Worm (Caenorhabditis elegans) whole organism, L4 larva: Measurements from ENCODE around the gene Y57G11C.1147.
A peak's percentile ranks its signal among the peaks of the same experiment; 100 is the strongest.

Experiments
- F26F4.8 ChIP-seq: fragments of 200-800 bp; sonication (Bioruptor generic); conservative IDR thresholded peaks from 2 replicates; pipeline ENCODE4 v1.3.6; 2022; ENCODE audit warnings: missing genetic modification characterization, missing compliant biosample characterization
- F44E2.7 ChIP-seq: fragments of 200-800 bp; sonication (Bioruptor generic); IDR thresholded peaks from 2 replicates; pipeline ENCODE4 v2.1.2; 2022; ENCODE audit warnings: missing genetic modification characterization, missing compliant biosample characterization
- Y48G9A.11 ChIP-seq: fragments of 200-800 bp; sonication (Bioruptor generic); IDR thresholded peaks from 2 replicates; pipeline ENCODE4 v1.3.6; 2022; ENCODE audit warnings: missing genetic modification reagents, missing genetic modification characterization, missing compliant biosample characterization
- Y75B8A.6 ChIP-seq: fragments of 200-800 bp; sonication (Bioruptor generic); IDR thresholded peaks from 2 replicates; pipeline ENCODE4 v1.3.6; 2022; ENCODE audit warnings: missing genetic modification reagents, missing genetic modification characterization, missing compliant biosample characterization
- ZK546.5 ChIP-seq, 2 experiments: sonication (generic microtip); optimal IDR thresholded peaks; 2 replicates each; lab custom pipeline; 2017; ENCODE audit warnings: missing biosample characterization in 2 of 2, missing genetic modification characterization in 2 of 2
- aha-1 ChIP-seq: fragments of 150-350 bp; peaks from one replicate; lab custom pipeline; 2014; ENCODE audit warnings: missing biosample characterization, missing genetic modification characterization
- ama-1 ChIP-seq: fragments of 150-350 bp; optimal IDR thresholded peaks from 2 replicates; lab custom pipeline; 2014; ENCODE audit warnings: inconsistent platforms, mixed read lengths
- arid-1 ChIP-seq: fragments of 200-800 bp; sonication (Bioruptor generic); conservative IDR thresholded peaks from 2 replicates; pipeline ENCODE4 v1.3.6; 2022; ENCODE audit warnings: missing genetic modification reagents, missing genetic modification characterization, missing compliant biosample characterization
- cey-2 ChIP-seq: sonication (generic microtip); optimal IDR thresholded peaks from 3 replicates; lab custom pipeline; 2017; ENCODE audit warnings: missing genetic modification characterization, mild to moderate bottlenecking, missing compliant biosample characterization, antibody characterized with exemption, borderline replicate concordance; ENCODE audit not compliant: insufficient read depth
- daf-16 ChIP-seq, 3 experiments: sonication (generic microtip); optimal IDR thresholded peaks; 2 replicates each; lab custom pipeline; 2016 to 2017; ENCODE audit warnings: missing genetic modification characterization in 3 of 3, missing genetic modification reagents in 3 of 3, mild to moderate bottlenecking in 2 of 3, missing compliant biosample characterization in 2 of 3, missing biosample characterization in 1 of 3, moderate library complexity in 1 of 3
- daf-8 ChIP-seq: fragments of 200-800 bp; sonication (Bioruptor generic); IDR thresholded peaks from 2 replicates; pipeline ENCODE4 v1.3.6; 2022; ENCODE audit warnings: missing genetic modification characterization, missing compliant biosample characterization
- dmd-8 ChIP-seq: fragments of 200-800 bp; sonication (Bioruptor generic); IDR thresholded peaks from 2 replicates; pipeline ENCODE4 v1.3.6; 2022; ENCODE audit warnings: missing genetic modification characterization, missing compliant biosample characterization
- dpl-1 ChIP-seq: fragments of 150-350 bp; optimal IDR thresholded peaks from 2 replicates; lab custom pipeline; 2014; ENCODE audit warnings: missing biosample characterization, missing genetic modification reagents, missing genetic modification characterization
- duxl-1 ChIP-seq: sonication (generic microtip); optimal IDR thresholded peaks from 2 replicates; lab custom pipeline; 2016; ENCODE audit warnings: mild to moderate bottlenecking, missing genetic modification characterization, moderate library complexity, missing compliant biosample characterization; ENCODE audit not compliant: poor library complexity
- dve-1 ChIP-seq: sonication (generic microtip); optimal IDR thresholded peaks from 2 replicates; lab custom pipeline; 2017; ENCODE audit warnings: antibody characterized with exemption, mild to moderate bottlenecking, missing genetic modification characterization, missing compliant biosample characterization; ENCODE audit not compliant: insufficient read depth
- gei-8 ChIP-seq: fragments of 200-800 bp; sonication (Bioruptor generic); optimal IDR thresholded peaks from 2 replicates; lab custom pipeline; 2018; ENCODE audit warnings: mild to moderate bottlenecking, missing genetic modification characterization, missing compliant biosample characterization
- hmg-1.1 ChIP-seq: fragments of 200-800 bp; sonication (Bioruptor generic); IDR thresholded peaks from 2 replicates; pipeline ENCODE4 v1.3.6; 2022; ENCODE audit warnings: missing genetic modification reagents, missing genetic modification characterization, missing compliant biosample characterization
- jun-1 ChIP-seq: fragments of 150-350 bp; optimal IDR thresholded peaks from 2 replicates; lab custom pipeline; 2014; ENCODE audit warnings: missing biosample characterization, missing genetic modification reagents, missing genetic modification characterization
- lin-38 ChIP-seq: fragments of 200-800 bp; sonication (Bioruptor generic); IDR thresholded peaks from 2 replicates; pipeline ENCODE4 v1.3.6; 2022; ENCODE audit warnings: missing genetic modification reagents, missing genetic modification characterization, missing compliant biosample characterization
- lir-3 ChIP-seq: sonication (generic microtip); optimal IDR thresholded peaks from 2 replicates; lab custom pipeline; 2016; ENCODE audit warnings: mild to moderate bottlenecking, missing genetic modification characterization, missing compliant biosample characterization
- mep-1 ChIP-seq: fragments of 150-350 bp; sonication (generic microtip); optimal IDR thresholded peaks from 3 replicates; lab custom pipeline; 2014; ENCODE audit warnings: missing biosample characterization, missing genetic modification characterization
- mes-2 ChIP-seq: sonication (generic microtip); optimal IDR thresholded peaks from 2 replicates; lab custom pipeline; 2016; ENCODE audit warnings: missing genotype, mild to moderate bottlenecking, missing genetic modification characterization, missing compliant biosample characterization; ENCODE audit not compliant: poor library complexity, severe bottlenecking
- mxl-2 ChIP-seq: fragments of 200-800 bp; sonication (Bioruptor generic); conservative IDR thresholded peaks from 2 replicates; pipeline ENCODE4 v1.3.6; 2022; ENCODE audit warnings: missing genetic modification reagents, missing genetic modification characterization, missing compliant biosample characterization
- mxl-3 ChIP-seq: fragments of 200-800 bp; sonication (Bioruptor generic); optimal IDR thresholded peaks from 2 replicates; lab custom pipeline; 2018; ENCODE audit warnings: mild to moderate bottlenecking, missing genetic modification characterization, missing compliant biosample characterization
- nhr-102 ChIP-seq: sonication (generic microtip); optimal IDR thresholded peaks from 2 replicates; lab custom pipeline; 2016; ENCODE audit warnings: mild to moderate bottlenecking, missing genetic modification characterization, moderate library complexity, missing compliant biosample characterization
- nhr-237 ChIP-seq: sonication (generic microtip); optimal IDR thresholded peaks from 2 replicates; lab custom pipeline; 2017; ENCODE audit warnings: missing biosample characterization, missing genetic modification characterization
- nhr-25 ChIP-seq: sonication (generic microtip); optimal IDR thresholded peaks from 2 replicates; lab custom pipeline; 2017; ENCODE audit warnings: missing genetic modification characterization, mild to moderate bottlenecking, missing compliant biosample characterization, antibody characterized with exemption, moderate library complexity, borderline replicate concordance; ENCODE audit not compliant: insufficient read depth
- nhr-28 ChIP-seq: fragments of 150-350 bp; optimal IDR thresholded peaks from 2 replicates; lab custom pipeline; 2014; ENCODE audit warnings: missing biosample characterization, missing genetic modification characterization
- nhr-48 ChIP-seq: sonication (generic microtip); optimal IDR thresholded peaks from 2 replicates; lab custom pipeline; 2016; ENCODE audit warnings: mild to moderate bottlenecking, missing genetic modification characterization, missing compliant biosample characterization
- nhr-6 ChIP-seq: fragments of 150-350 bp; optimal IDR thresholded peaks from 2 replicates; lab custom pipeline; 2014; ENCODE audit warnings: missing biosample characterization, missing genetic modification characterization
- nhr-77 ChIP-seq: fragments of 150-350 bp; optimal IDR thresholded peaks from 2 replicates; lab custom pipeline; 2014; ENCODE audit warnings: missing biosample characterization, missing genetic modification characterization
- pha-4 ChIP-seq, 2 experiments: fragments of 150-350 bp in 1 of 2; fragments of 200-800 bp in 1 of 2; sonication (Bioruptor generic) in 1 of 2; IDR thresholded peaks in 1 of 2; optimal IDR thresholded peaks in 1 of 2; 2 replicates each; pipeline versions ENCODE4 v1.3.6 to Lab custom; 2014 to 2022; ENCODE audit warnings: missing genetic modification characterization in 2 of 2, missing genetic modification reagents in 2 of 2, missing biosample characterization in 1 of 2, missing compliant biosample characterization in 1 of 2
- rbr-2 ChIP-seq: sonication (generic microtip); optimal IDR thresholded peaks from 2 replicates; lab custom pipeline; 2016; ENCODE audit warnings: missing genotype, missing genetic modification characterization, missing compliant biosample characterization
- sdz-12 ChIP-seq: fragments of 200-800 bp; sonication (Bioruptor generic); optimal IDR thresholded peaks from 2 replicates; lab custom pipeline; 2018; ENCODE audit warnings: mild to moderate bottlenecking, missing genetic modification characterization, missing compliant biosample characterization
- set-16 ChIP-seq: fragments of 200-800 bp; sonication (Bioruptor generic); IDR thresholded peaks from 2 replicates; pipeline ENCODE4 v1.3.6; 2022; ENCODE audit warnings: missing genetic modification reagents, missing genetic modification characterization, missing compliant biosample characterization
- skn-1 ChIP-seq: fragments of 150-350 bp; optimal IDR thresholded peaks from 2 replicates; lab custom pipeline; 2014; ENCODE audit warnings: missing biosample characterization, missing genetic modification characterization
- snpc-1.2 ChIP-seq: fragments of 200-800 bp; sonication (Bioruptor generic); IDR thresholded peaks from 2 replicates; pipeline ENCODE4 v1.3.6; 2022; ENCODE audit warnings: missing genetic modification reagents, missing genetic modification characterization, missing compliant biosample characterization
- unc-39 ChIP-seq: sonication (generic microtip); optimal IDR thresholded peaks from 2 replicates; lab custom pipeline; 2017; ENCODE audit warnings: missing biosample characterization, missing genetic modification characterization
- unc-62 ChIP-seq, 3 experiments: fragments of 150-350 bp in 1 of 3; sonication (generic microtip); optimal IDR thresholded peaks in 2 of 3; peaks in 1 of 3; 1 replicate in 1 of 3; 2 replicates in 2 of 3; lab custom pipeline; 2014 to 2017; ENCODE audit warnings: missing biosample characterization in 3 of 3, missing genetic modification characterization in 3 of 3, missing genetic modification reagents in 3 of 3, missing genotype in 1 of 3
- ztf-11 ChIP-seq: fragments of 150-350 bp; optimal IDR thresholded peaks from 2 replicates; lab custom pipeline; 2014; ENCODE audit warnings: missing biosample characterization, missing genetic modification characterization

The Y57G11C.1147 gene

DNA sequence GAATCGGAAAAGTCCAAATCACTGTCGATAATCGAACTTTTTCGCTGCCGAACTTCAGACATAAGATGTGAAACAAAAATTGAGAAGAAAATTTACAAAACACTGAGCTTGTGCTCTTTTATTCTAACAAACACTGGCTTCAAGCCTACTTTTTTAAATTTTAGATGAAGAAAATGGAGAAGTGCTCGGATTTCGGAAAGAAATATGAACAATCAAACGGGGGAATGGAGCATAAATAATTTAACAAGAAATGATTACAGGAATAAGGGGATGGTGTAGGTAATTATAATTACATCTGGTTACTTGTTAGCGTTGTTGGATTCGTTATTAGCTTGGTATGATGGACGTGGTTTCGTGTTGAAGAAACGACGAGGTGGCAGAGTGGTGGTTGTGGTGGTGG is 26.0 kb downstream of the Y57G11C.1147 start, which contains the start of gene degl-1:
Gene degl-1, minus strand, starts transcription at position 101 of the 400 bp plus-strand sequence.
- TF ChIP-seq set-16 (GFP tag; lab: Robert Waterston, UW) (no peak), duxl-1 (tag; lab: Kevin White, UChicago) (no peak), jun-1 (tag; lab: Kevin White, UChicago) (no peak), nhr-6 (no peak)

DNA sequence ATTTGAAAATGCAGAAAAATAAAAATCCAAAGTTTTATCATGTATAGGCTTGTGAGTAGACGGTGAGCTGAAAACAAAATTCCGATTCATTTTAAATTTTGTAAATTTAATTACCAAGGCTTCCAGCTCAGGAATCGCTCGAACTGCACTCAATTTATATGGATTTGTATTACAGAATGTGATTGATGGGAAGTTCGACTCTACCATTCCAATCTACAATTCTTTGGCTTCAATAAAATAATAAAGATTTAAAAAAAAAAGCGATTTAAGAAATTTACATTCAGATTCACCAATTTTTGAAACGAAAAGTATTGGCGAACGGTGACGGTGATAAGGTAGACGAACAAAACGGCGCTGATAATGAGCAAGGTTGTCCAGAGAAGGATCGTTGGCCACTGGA is 26.7 kb downstream of the Y57G11C.1147 start:
- TF ChIP-seq dpl-1 (GFP tag; lab: Kevin White, UChicago) (no peak), lin-38 (GFP tag; lab: Robert Waterston, UW) (peak; percentile 33; the same call in 1 of the 2 replicates), F26F4.8 (no peak), F44E2.7 (no peak)

DNA sequence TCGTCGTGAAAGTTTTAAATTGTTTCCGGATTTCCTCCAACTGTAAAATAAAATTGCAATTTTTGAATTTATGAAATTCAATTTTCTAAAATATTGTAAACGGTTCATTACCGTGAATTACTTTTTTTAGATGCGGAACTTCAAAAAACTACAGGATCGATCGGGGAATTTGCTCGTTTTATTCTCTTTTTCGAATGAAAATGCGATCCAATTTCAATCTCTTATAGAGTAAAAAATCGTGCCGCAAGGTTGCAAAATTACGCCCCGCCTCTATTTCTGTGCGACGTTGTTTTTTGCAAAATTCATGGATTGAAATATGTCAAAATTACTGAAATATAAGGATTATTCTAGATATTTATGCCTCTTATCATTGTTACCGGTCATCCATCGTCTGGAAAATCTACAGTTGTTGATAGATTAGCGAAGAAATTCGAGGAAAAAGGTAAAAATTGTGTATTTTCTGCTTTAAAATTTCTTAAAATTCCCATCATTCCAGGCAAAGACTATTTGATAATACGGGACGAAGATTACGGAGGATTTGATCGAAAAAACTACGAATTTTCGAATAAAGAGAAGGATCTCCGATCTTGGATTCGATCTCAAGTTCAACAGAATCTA is 28.0 kb downstream of the Y57G11C.1147 start, which contains the start of gene Y57G11C.43:
Gene Y57G11C.43, plus strand, starts transcription at position 224 of the 618 bp plus-strand sequence.
- TF ChIP-seq dve-1 (tag; lab: Kevin White, UChicago) (peak; percentile 14), pha-4 (GFP tag; IDR thresholded peaks at IDR 0.05; lab: Robert Waterston, UW) (peak; percentile 21; the same call in 1 of the 2 replicates), pha-4 (tag; optimal IDR thresholded peaks at IDR 0.05; lab: Kevin White, UChicago) (no peak), nhr-48 (tag; lab: Kevin White, UChicago) (no peak), snpc-1.2 (GFP tag; lab: Robert Waterston, UW) (peak; percentile 83), nhr-237 (tag; lab: Kevin White, UChicago) (no peak), mes-2 (tag; lab: Kevin White, UChicago) (peak; percentile 27), ama-1 (lab: Kevin White, UChicago) (peak; percentile 7), lin-38 (GFP tag; lab: Robert Waterston, UW) (peak; percentile 66), lir-3 (no peak), ztf-11 (tag; lab: Kevin White, UChicago) (no peak), aha-1 (peak; percentile 66)

DNA sequence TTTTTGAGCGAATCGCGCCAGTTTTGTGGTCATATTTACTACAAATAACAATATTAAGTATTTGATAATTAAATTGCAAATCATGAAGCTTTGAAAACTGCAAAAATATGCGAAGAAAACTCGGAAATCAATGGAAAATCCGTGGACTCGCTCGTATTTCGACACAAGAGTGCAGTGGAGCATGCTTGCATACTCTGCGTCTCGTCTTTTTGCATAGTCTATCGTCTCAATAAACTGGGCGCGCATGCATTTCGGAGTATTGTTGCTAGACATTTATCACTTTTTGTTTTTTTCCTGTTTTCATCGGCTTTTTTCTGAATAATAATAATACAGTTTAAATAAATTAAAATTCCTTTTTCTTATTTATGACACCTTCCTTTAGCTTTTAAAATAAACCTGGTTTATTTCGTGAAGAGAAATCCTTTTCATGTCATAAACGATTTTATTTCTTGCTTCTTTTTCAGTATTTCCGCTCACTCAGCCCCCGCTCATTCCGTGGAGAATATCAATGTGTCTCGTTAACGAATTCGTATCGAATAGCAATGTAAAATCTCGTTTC is 29.5 kb downstream of the Y57G11C.1147 start, which contains the start of the genes mrps-7 and Y57G11C.3:
Gene mrps-7, minus strand, starts transcription at position 38 of the 559 bp plus-strand sequence.
Gene Y57G11C.3, plus strand, starts transcription at position 509 of the 559 bp plus-strand sequence.
- TF ChIP-seq Y48G9A.11: peak; percentile 96
- peak; percentile 75 for TF ChIP-seq nhr-102 (tag; lab: Kevin White, UChicago)
- TF ChIP-seq ama-1 (lab: Kevin White, UChicago): peak; percentile 58
- peak; percentile 24 for TF ChIP-seq nhr-48 (tag; lab: Kevin White, UChicago)
- TF ChIP-seq nhr-6: peak; percentile 94
- TF ChIP-seq nhr-237 (tag; lab: Kevin White, UChicago): no peak
- TF ChIP-seq hmg-1.1 (GFP tag; lab: Robert Waterston, UW): peak; percentile 95
- TF ChIP-seq nhr-77 (tag; lab: Kevin White, UChicago): peak; percentile 86
- TF ChIP-seq nhr-28 (tag; lab: Kevin White, UChicago): peak; percentile 87
- TF ChIP-seq nhr-25: peak; percentile 6
- peak in 1 of 2 experiments; percentile 87 for TF ChIP-seq unc-62 (GFP tag; optimal IDR thresholded peaks at IDR 0.05 in 1 of 2; lab: Kevin White, UChicago)
- no peak for TF ChIP-seq unc-62 (tag; optimal IDR thresholded peaks at IDR 0.05; lab: Kevin White, UChicago)
- no peak for TF ChIP-seq cey-2 (tag; lab: Kevin White, UChicago)
- no peak for TF ChIP-seq daf-8 (GFP tag; lab: Robert Waterston, UW)
- peak; percentile 24 for TF ChIP-seq mxl-3 (GFP tag; lab: Kevin White, UChicago)
- TF ChIP-seq rbr-2 (tag; lab: Kevin White, UChicago): peak; percentile 85
- peak; percentile 61; the same call in 1 of the 2 replicates for TF ChIP-seq arid-1 (GFP tag; lab: Robert Waterston, UW)
- peak; percentile 91 for TF ChIP-seq mep-1
- TF ChIP-seq Y75B8A.6: no peak
- no peak for TF ChIP-seq dmd-8 (GFP tag; lab: Robert Waterston, UW)
- no peak for TF ChIP-seq sdz-12
- TF ChIP-seq lin-38 (GFP tag; lab: Robert Waterston, UW): peak; percentile 100
- TF ChIP-seq skn-1 (tag; lab: Kevin White, UChicago): no peak
- TF ChIP-seq dve-1 (tag; lab: Kevin White, UChicago): peak; percentile 97
- TF ChIP-seq unc-39 (tag; lab: Kevin White, UChicago): no peak
- TF ChIP-seq gei-8 (GFP tag; lab: Kevin White, UChicago): no peak
- TF ChIP-seq daf-16 (GFP tag; optimal IDR thresholded peaks at IDR 0.05; lab: Kevin White, UChicago): peak; percentile 1 to 39
- peak; percentile 49 for TF ChIP-seq daf-16 (tag; optimal IDR thresholded peaks at IDR 0.05; lab: Kevin White, UChicago)
- peak; percentile 93 for TF ChIP-seq mes-2 (tag; lab: Kevin White, UChicago)
- no peak for TF ChIP-seq ZK546.5 (tag; optimal IDR thresholded peaks at IDR 0.05; lab: Kevin White, UChicago)
- TF ChIP-seq mxl-2 (GFP tag; lab: Robert Waterston, UW): no peak
